Fruit fly (Drosophila melanogaster) whole organism, embryonic: Measurements from ENCODE around the gene VhaSFD.

ENCODE experiments used
- Awh ChIP-seq: fragments of 200-800 bp; sonication (Bioruptor generic); IDR thresholded peaks from 2 replicates; pipeline ENCODE4, ENCODE4 v1.3.6; 2022; ENCODE audit warnings: missing biosample characterization, missing genetic modification characterization
- B-H1 ChIP-seq: fragments of 200-800 bp; sonication (Bioruptor generic); IDR thresholded peaks from 3 replicates; pipeline ENCODE4 v1.3.6; 2022; ENCODE audit warnings: missing biosample characterization, missing genetic modification characterization
- CG10431 ChIP-seq: fragments of 200-800 bp; sonication (Bioruptor generic); optimal IDR thresholded peaks from 3 replicates; lab custom pipeline; 2018; ENCODE audit warnings: missing biosample characterization, mild to moderate bottlenecking, missing genetic modification characterization
- CG11456 ChIP-seq: fragments of 200-800 bp; sonication (Bioruptor generic); IDR thresholded peaks from 3 replicates; pipeline ENCODE4 v1.3.6; 2022; ENCODE audit warnings: missing biosample characterization, missing genetic modification characterization
- CG12071 ChIP-seq: fragments of 200-800 bp; sonication (Bioruptor generic); optimal IDR thresholded peaks from 3 replicates; lab custom pipeline; 2018; ENCODE audit warnings: missing biosample characterization, mild to moderate bottlenecking, missing genetic modification characterization
- CG13123 ChIP-seq: fragments of 200-800 bp; sonication (Bioruptor generic); optimal IDR thresholded peaks from 2 replicates; lab custom pipeline; 2016; ENCODE audit warnings: missing biosample characterization, missing genetic modification characterization
- CG14050 ChIP-seq: fragments of 200-800 bp; sonication (Bioruptor generic); IDR thresholded peaks from 3 replicates; pipeline ENCODE4 v1.3.6; 2022; ENCODE audit warnings: missing biosample characterization, missing genetic modification characterization
- CG1602 ChIP-seq: fragments of 200-800 bp; sonication (Bioruptor generic); optimal IDR thresholded peaks from 3 replicates; lab custom pipeline; 2016; ENCODE audit warnings: missing biosample characterization, missing genetic modification characterization
- CG17912 ChIP-seq: fragments of 200-800 bp; sonication (Bioruptor generic); optimal IDR thresholded peaks from 2 replicates; lab custom pipeline; 2018; ENCODE audit warnings: missing biosample characterization, mild to moderate bottlenecking, missing genetic modification characterization
- CG2120 ChIP-seq: fragments of 200-800 bp; sonication (Bioruptor generic); optimal IDR thresholded peaks from 3 replicates; lab custom pipeline; 2016; ENCODE audit warnings: missing biosample characterization, missing genetic modification characterization
- CG31365 ChIP-seq: fragments of 200-800 bp; sonication (Bioruptor generic); optimal IDR thresholded peaks from 2 replicates; lab custom pipeline; 2018; ENCODE audit warnings: missing biosample characterization, mild to moderate bottlenecking, missing genetic modification characterization
- CG33557 ChIP-seq: fragments of 200-800 bp; sonication (Bioruptor generic); optimal IDR thresholded peaks from 2 replicates; lab custom pipeline; 2019; ENCODE audit warnings: missing biosample characterization, mild to moderate bottlenecking, missing genetic modification characterization, moderate library complexity
- CG43689 ChIP-seq: fragments of 200-800 bp; sonication (Bioruptor generic); IDR thresholded peaks from 2 replicates; pipeline ENCODE4 v1.3.6; 2022; ENCODE audit warnings: missing biosample characterization, missing genetic modification characterization
- CG4820 ChIP-seq: fragments of 200-800 bp; sonication (Bioruptor generic); optimal IDR thresholded peaks from 3 replicates; lab custom pipeline; 2016; ENCODE audit warnings: missing biosample characterization, missing genetic modification characterization
- CG8281 ChIP-seq: fragments of 200-800 bp; sonication (Bioruptor generic); optimal IDR thresholded peaks from 2 replicates; lab custom pipeline; 2018; ENCODE audit warnings: missing biosample characterization, mild to moderate bottlenecking, missing genetic modification characterization, moderate library complexity
- CHES-1-like ChIP-seq: fragments of 200-800 bp; sonication (Bioruptor generic); optimal IDR thresholded peaks from 2 replicates; lab custom pipeline; 2016; ENCODE audit warnings: missing biosample characterization, missing genetic modification characterization
- CrebB ChIP-seq: fragments of 200-800 bp; sonication (Bioruptor generic); optimal IDR thresholded peaks from 3 replicates; lab custom pipeline; 2018; ENCODE audit warnings: missing biosample characterization, mild to moderate bottlenecking, missing genetic modification characterization
- D19B ChIP-seq: fragments of 200-800 bp; sonication (Bioruptor generic); optimal IDR thresholded peaks from 2 replicates; lab custom pipeline; 2017; ENCODE audit warnings: missing biosample characterization, mild to moderate bottlenecking, missing genetic modification characterization
- E2f2 ChIP-seq: fragments of 200-800 bp; sonication (Bioruptor generic); IDR thresholded peaks from 2 replicates; pipeline ENCODE4 v1.3.6; 2022; ENCODE audit warnings: missing biosample characterization, missing genetic modification characterization
- H15 ChIP-seq: fragments of 200-800 bp; sonication (Bioruptor generic); IDR thresholded peaks from 3 replicates; pipeline ENCODE4 v1.3.6; 2022; ENCODE audit warnings: missing biosample characterization, missing genetic modification characterization
- Hand ChIP-seq: fragments of 200-800 bp; sonication (Bioruptor generic); optimal IDR thresholded peaks from 2 replicates; lab custom pipeline; 2017; ENCODE audit warnings: mild to moderate bottlenecking, missing biosample characterization, missing genetic modification reagents, missing genetic modification characterization
- HmgZ ChIP-seq: fragments of 200-800 bp; sonication (Bioruptor generic); optimal IDR thresholded peaks from 2 replicates; lab custom pipeline; 2018; ENCODE audit warnings: missing biosample characterization, mild to moderate bottlenecking, missing genetic modification characterization
- Hr51 ChIP-seq, 2 experiments: fragments of 200-800 bp; sonication (Bioruptor generic); optimal IDR thresholded peaks; 2 replicates in 1 of 2; 3 replicates in 1 of 2; lab custom pipeline; 2016 to 2018; ENCODE audit warnings: missing biosample characterization in 2 of 2, missing genetic modification characterization in 2 of 2, mild to moderate bottlenecking in 1 of 2, moderate library complexity in 1 of 2
- Neu2 ChIP-seq: fragments of 200-800 bp; sonication (Bioruptor generic); optimal IDR thresholded peaks from 3 replicates; lab custom pipeline; 2016; ENCODE audit warnings: missing biosample characterization, missing genetic modification characterization, borderline replicate concordance
- Oaz ChIP-seq: fragments of 200-800 bp; sonication (Bioruptor generic); IDR thresholded peaks from 2 replicates; pipeline ENCODE4 v1.3.6; 2022; ENCODE audit warnings: missing biosample characterization, missing genetic modification characterization
- Rx ChIP-seq: fragments of 200-800 bp; sonication (Bioruptor generic); IDR thresholded peaks from 2 replicates; pipeline ENCODE4 v1.3.6; 2022; ENCODE audit warnings: missing biosample characterization, missing genetic modification characterization
- Sox102F ChIP-seq: fragments of 200-800 bp; sonication (Bioruptor generic); optimal IDR thresholded peaks from 2 replicates; lab custom pipeline; 2018; ENCODE audit warnings: missing biosample characterization, mild to moderate bottlenecking, missing genetic modification characterization, moderate library complexity
- Sry-δ ChIP-seq: fragments of 200-800 bp; sonication (Bioruptor generic); optimal IDR thresholded peaks from 2 replicates; lab custom pipeline; 2016; ENCODE audit warnings: missing biosample characterization, missing genetic modification characterization
- Tbp ChIP-seq: fragments of >200 bp; optimal IDR thresholded peaks from 2 replicates; lab custom pipeline; 2018; ENCODE audit warnings: missing biosample characterization, missing genetic modification characterization
- amos ChIP-seq: fragments of 200-800 bp; sonication (Bioruptor generic); IDR thresholded peaks from 2 replicates; pipeline ENCODE4 v1.3.6; 2022; ENCODE audit warnings: missing biosample characterization, missing genetic modification characterization; ENCODE audit not compliant: partially characterized antibody
- btn ChIP-seq: fragments of 200-800 bp; sonication (Bioruptor generic); optimal IDR thresholded peaks from 2 replicates; lab custom pipeline; 2016; ENCODE audit warnings: missing biosample characterization, missing genetic modification characterization
- cato ChIP-seq: fragments of 200-800 bp; sonication (Bioruptor generic); optimal IDR thresholded peaks from 2 replicates; lab custom pipeline; 2016; ENCODE audit warnings: missing biosample characterization, missing genetic modification characterization, borderline replicate concordance
- crp ChIP-seq, 2 experiments: fragments of 200-800 bp; sonication (Bioruptor generic); optimal IDR thresholded peaks; 2 replicates in 1 of 2; 3 replicates in 1 of 2; lab custom pipeline; 2017; ENCODE audit warnings: missing biosample characterization in 2 of 2, missing genetic modification characterization in 2 of 2, mild to moderate bottlenecking in 1 of 2, moderate library complexity in 1 of 2
- cwo ChIP-seq: fragments of 200-800 bp; sonication (Bioruptor generic); optimal IDR thresholded peaks from 3 replicates; lab custom pipeline; 2017; ENCODE audit warnings: missing biosample characterization, missing genetic modification characterization, mild to moderate bottlenecking, moderate library complexity, missing genetic modification reagents
- ems ChIP-seq: fragments of 200-800 bp; sonication (Bioruptor generic); optimal IDR thresholded peaks from 3 replicates; lab custom pipeline; 2016; ENCODE audit warnings: missing biosample characterization, missing genetic modification characterization
- ftz-f1 ChIP-seq: fragments of 200-800 bp; sonication (Bioruptor generic); optimal IDR thresholded peaks from 2 replicates; lab custom pipeline; 2016; ENCODE audit warnings: missing biosample characterization, missing genetic modification characterization
- gsb ChIP-seq: fragments of 200-800 bp; sonication (Bioruptor generic); IDR thresholded peaks from 2 replicates; pipeline ENCODE4 v1.3.6; 2022; ENCODE audit warnings: missing biosample characterization, missing genetic modification characterization
- hb ChIP-seq: fragments of 200-800 bp; sonication (Bioruptor generic); IDR thresholded peaks from 3 replicates; pipeline ENCODE4 v1.3.6; 2022; ENCODE audit warnings: missing biosample characterization, missing genetic modification characterization; ENCODE audit not compliant: partially characterized antibody
- hbn ChIP-seq: fragments of 200-800 bp; sonication (Bioruptor generic); IDR thresholded peaks from 2 replicates; pipeline ENCODE4 v1.3.6; 2022; ENCODE audit warnings: missing biosample characterization, missing genetic modification characterization; ENCODE audit not compliant: partially characterized antibody
- nmo ChIP-seq: fragments of 200-800 bp; sonication (Bioruptor generic); optimal IDR thresholded peaks from 2 replicates; lab custom pipeline; 2018; ENCODE audit warnings: missing biosample characterization, mild to moderate bottlenecking, missing genetic modification characterization, moderate library complexity
- oc ChIP-seq: fragments of 200-800 bp; sonication (Bioruptor generic); optimal IDR thresholded peaks from 2 replicates; lab custom pipeline; 2018; ENCODE audit warnings: missing biosample characterization, mild to moderate bottlenecking, missing genetic modification characterization, moderate library complexity
- onecut ChIP-seq: fragments of 200-800 bp; sonication (Bioruptor generic); IDR thresholded peaks from 2 replicates; pipeline ENCODE4 v1.3.6; 2022; ENCODE audit warnings: missing biosample characterization, missing genetic modification characterization
- repo ChIP-seq: fragments of 200-800 bp; sonication (Bioruptor generic); optimal IDR thresholded peaks from 2 replicates; lab custom pipeline; 2016; ENCODE audit warnings: missing biosample characterization, missing genetic modification characterization
- ro ChIP-seq: fragments of 200-800 bp; sonication (Bioruptor generic); IDR thresholded peaks from 2 replicates; pipeline ENCODE4 v1.3.6; 2022; ENCODE audit warnings: missing biosample characterization, missing genetic modification characterization
- sima ChIP-seq: fragments of 200-800 bp; sonication (Bioruptor generic); optimal IDR thresholded peaks from 2 replicates; lab custom pipeline; 2016; ENCODE audit warnings: missing biosample characterization, missing genetic modification characterization
- sisA ChIP-seq: fragments of 200-800 bp; sonication (Bioruptor generic); IDR thresholded peaks from 2 replicates; pipeline ENCODE4 v1.3.6; 2022; ENCODE audit warnings: missing biosample characterization, missing genetic modification characterization
- sr ChIP-seq: fragments of 200-800 bp; sonication (Bioruptor generic); IDR thresholded peaks from 3 replicates; pipeline ENCODE4 v1.3.6; 2022; ENCODE audit warnings: missing biosample characterization, missing genetic modification characterization
- tin ChIP-seq: fragments of 200-800 bp; sonication (Bioruptor generic); optimal IDR thresholded peaks from 3 replicates; lab custom pipeline; 2016; ENCODE audit warnings: missing biosample characterization, missing genetic modification characterization
- tup ChIP-seq: fragments of 200-800 bp; sonication (Bioruptor generic); optimal IDR thresholded peaks from 2 replicates; lab custom pipeline; 2016; ENCODE audit warnings: missing biosample characterization, mild to moderate bottlenecking, missing genetic modification characterization, moderate library complexity

The VhaSFD gene

DNA sequence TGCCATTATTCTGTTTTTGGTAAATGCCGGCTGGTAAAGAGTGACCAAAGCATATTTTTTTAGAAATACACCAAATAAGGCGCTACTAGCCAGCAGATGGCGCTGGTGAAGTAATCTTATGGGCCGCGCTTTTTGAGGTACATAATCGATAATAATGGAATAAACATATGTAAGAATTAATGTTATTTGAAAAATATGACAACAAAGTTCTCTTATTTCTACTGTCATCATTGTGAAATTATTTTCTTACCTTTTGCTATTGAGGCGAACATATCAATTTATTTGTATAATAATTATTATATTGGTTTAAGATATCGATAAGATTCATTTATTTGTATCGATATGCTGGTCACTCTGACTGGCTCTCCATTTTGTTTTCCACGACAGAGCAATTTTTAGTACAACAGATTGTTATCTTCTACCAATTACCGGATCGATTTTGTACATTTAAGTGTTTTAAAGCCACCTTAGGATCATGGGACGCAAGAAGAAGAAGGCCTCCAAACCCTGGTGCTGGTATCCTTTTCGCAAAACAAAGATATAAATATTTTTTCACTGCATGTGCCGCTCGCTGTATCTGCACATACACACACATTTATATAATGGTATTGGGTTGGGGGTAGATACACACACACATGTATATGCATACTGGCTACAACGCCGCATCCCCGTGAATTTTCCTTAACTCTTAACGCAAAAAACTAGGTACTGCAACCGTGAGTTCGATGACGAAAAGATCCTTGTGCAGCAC lies 15.6 kb upstream of the VhaSFD start, which contains the start of the genes LSm7 and BuGZ (continued):
- TF ChIP-seq gsb: no peak
- peak; percentile 13 for TF ChIP-seq CG1602
- TF ChIP-seq Awh (GFP tag; lab: Robert Waterston, UW): no peak
- TF ChIP-seq E2f2 (GFP tag; lab: Robert Waterston, UW): peak; percentile 62
- peak; percentile 59 for TF ChIP-seq CG10431 (GFP tag; lab: Kevin White, UChicago)
- TF ChIP-seq tup (GFP tag; lab: Kevin White, UChicago): no peak
- TF ChIP-seq Hr51 (GFP tag; optimal IDR thresholded peaks at IDR 0.05; lab: Kevin White, UChicago): peak in 1 of 2 experiments; percentile 10
- no peak for TF ChIP-seq cwo (GFP tag; lab: Kevin White, UChicago)
- peak; percentile 74 for TF ChIP-seq CG17912 (GFP tag; lab: Kevin White, UChicago)
- TF ChIP-seq Hand (GFP tag; lab: Kevin White, UChicago): no peak
- TF ChIP-seq hb (GFP tag; lab: Robert Waterston, UW): no peak
- TF ChIP-seq CG12071 (GFP tag; lab: Kevin White, UChicago): no peak
- no peak for TF ChIP-seq CG8281
- TF ChIP-seq CG14050 (GFP tag; lab: Robert Waterston, UW): no peak
- TF ChIP-seq Tbp: no peak
- TF ChIP-seq CG33557: peak; percentile 42
- TF ChIP-seq CHES-1-like: no peak
- TF ChIP-seq ro (GFP tag; lab: Robert Waterston, UW): no peak
- 0 out of 3 replicates have a peak, but pooled peaks have one; percentile 12 for TF ChIP-seq H15 (GFP tag; lab: Robert Waterston, UW)
- no peak for TF ChIP-seq sr (GFP tag; lab: Robert Waterston, UW)
- TF ChIP-seq oc (tag; lab: Kevin White, UChicago): no peak
- TF ChIP-seq CG31365 (tag; lab: Kevin White, UChicago): no peak
- no peak for TF ChIP-seq ftz-f1 (GFP tag; lab: Kevin White, UChicago)
- TF ChIP-seq Rx (GFP tag; lab: Robert Waterston, UW): peak; percentile 20; the same call in 1 of the 2 replicates
- TF ChIP-seq hbn (GFP tag; lab: Robert Waterston, UW): peak; percentile 55; the same call in 1 of the 2 replicates
- peak; percentile 70; the same call in 1 of the 2 replicates for TF ChIP-seq onecut
- TF ChIP-seq Sry-δ (GFP tag; lab: Kevin White, UChicago): peak; percentile 63
- TF ChIP-seq Neu2 (GFP tag; lab: Kevin White, UChicago): no peak
- TF ChIP-seq CG2120 (GFP tag; lab: Kevin White, UChicago): no peak
- no peak for TF ChIP-seq Sox102F
- no peak for TF ChIP-seq ems
- TF ChIP-seq CG43689 (GFP tag; lab: Robert Waterston, UW): no peak
- no peak for TF ChIP-seq B-H1 (GFP tag; lab: Robert Waterston, UW)
- TF ChIP-seq amos (GFP tag; lab: Robert Waterston, UW): peak; percentile 45; the same call in 1 of the 2 replicates
- peak; percentile 70 for TF ChIP-seq nmo (GFP tag; lab: Kevin White, UChicago)
- TF ChIP-seq HmgZ: no peak
- no peak for TF ChIP-seq D19B (GFP tag; lab: Kevin White, UChicago)
- no peak for TF ChIP-seq sima (GFP tag; lab: Kevin White, UChicago)
- no peak for TF ChIP-seq CrebB
- no peak for TF ChIP-seq repo (GFP tag; lab: Kevin White, UChicago)
- peak in 1 of 2 experiments; percentile 39 for TF ChIP-seq crp (GFP tag; optimal IDR thresholded peaks at IDR 0.05; lab: Kevin White, UChicago)
- TF ChIP-seq CG11456 (GFP tag; lab: Robert Waterston, UW): no peak
- TF ChIP-seq tin: peak; percentile 55
- no peak for TF ChIP-seq cato (GFP tag; lab: Kevin White, UChicago)
- TF ChIP-seq btn (GFP tag; lab: Kevin White, UChicago): no peak
- TF ChIP-seq Oaz (GFP tag; lab: Robert Waterston, UW): no peak
- TF ChIP-seq CG4820 (GFP tag; lab: Kevin White, UChicago): peak; percentile 23
- no peak for TF ChIP-seq sisA (GFP tag; lab: Robert Waterston, UW)
- TF ChIP-seq CG13123 (GFP tag; lab: Kevin White, UChicago): no peak
